Fruit fly (Drosophila melanogaster) whole organism, embryonic: ENCODE measurements around the gene CG9628.

Source experiments
- Atf6 ChIP-seq: fragments of 200-800 bp; sonication (Bioruptor generic); IDR thresholded peaks from 2 replicates; pipeline ENCODE4 v1.3.6; 2022; ENCODE audit warnings: missing biosample characterization, missing genetic modification characterization
- Blimp-1 ChIP-seq: fragments of 200-800 bp; sonication (Bioruptor generic); optimal IDR thresholded peaks from 3 replicates; lab custom pipeline; 2018; ENCODE audit warnings: missing biosample characterization, missing genetic modification characterization, mild to moderate bottlenecking, moderate library complexity, missing genetic modification reagents
- CG11723 ChIP-seq: fragments of 200-800 bp; sonication (Bioruptor generic); optimal IDR thresholded peaks from 2 replicates; lab custom pipeline; 2017; ENCODE audit warnings: missing biosample characterization, mild to moderate bottlenecking, missing genetic modification characterization
- CG12071 ChIP-seq: fragments of 200-800 bp; sonication (Bioruptor generic); optimal IDR thresholded peaks from 3 replicates; lab custom pipeline; 2018; ENCODE audit warnings: missing biosample characterization, mild to moderate bottlenecking, missing genetic modification characterization
- CG12219 ChIP-seq: fragments of 200-800 bp; sonication (Bioruptor generic); optimal IDR thresholded peaks from 3 replicates; lab custom pipeline; 2018; ENCODE audit warnings: missing biosample characterization, mild to moderate bottlenecking, missing genetic modification characterization
- CG12659 ChIP-seq: fragments of 200-800 bp; sonication (Bioruptor generic); optimal IDR thresholded peaks from 3 replicates; lab custom pipeline; 2017; ENCODE audit warnings: mild to moderate bottlenecking, missing biosample characterization, missing genetic modification reagents, missing genetic modification characterization
- CG13296 ChIP-seq: fragments of 200-800 bp; sonication (Bioruptor generic); optimal IDR thresholded peaks from 3 replicates; lab custom pipeline; 2018; ENCODE audit warnings: missing biosample characterization, mild to moderate bottlenecking, missing genetic modification characterization
- CG14014 ChIP-seq: fragments of 200-800 bp; sonication (Bioruptor generic); IDR thresholded peaks from 2 replicates; pipeline ENCODE4 v1.3.6; 2022; ENCODE audit warnings: missing biosample characterization, missing genetic modification characterization
- CG14441 ChIP-seq: fragments of 200-800 bp; sonication (Bioruptor generic); IDR thresholded peaks from 2 replicates; pipeline ENCODE4 v1.3.6; 2022; ENCODE audit warnings: missing biosample characterization, missing genetic modification characterization
- CG14710 ChIP-seq: fragments of 200-800 bp; sonication (Bioruptor generic); optimal IDR thresholded peaks from 3 replicates; lab custom pipeline; 2019; ENCODE audit warnings: missing biosample characterization, mild to moderate bottlenecking, missing genetic modification characterization, moderate library complexity
- CG1529 ChIP-seq: fragments of 200-800 bp; sonication (Bioruptor generic); optimal IDR thresholded peaks from 3 replicates; lab custom pipeline; 2018; ENCODE audit warnings: missing biosample characterization, missing genetic modification characterization
- CG17361 ChIP-seq: fragments of 200-800 bp; sonication (Bioruptor generic); IDR thresholded peaks from 3 replicates; pipeline ENCODE4 v1.3.6; 2022; ENCODE audit warnings: missing biosample characterization, missing genetic modification characterization
- CG17829 ChIP-seq: fragments of 200-800 bp; optimal IDR thresholded peaks from 2 replicates; lab custom pipeline; 2019; ENCODE audit warnings: missing biosample characterization, mild to moderate bottlenecking, missing genetic modification characterization, moderate library complexity
- CG18011 ChIP-seq: fragments of 200-800 bp; sonication (Bioruptor generic); optimal IDR thresholded peaks from 2 replicates; lab custom pipeline; 2017; ENCODE audit warnings: missing biosample characterization, missing genetic modification characterization, mild to moderate bottlenecking, moderate library complexity, missing genotype
- CG3065 ChIP-seq: fragments of 200-800 bp; sonication (Bioruptor generic); optimal IDR thresholded peaks from 2 replicates; lab custom pipeline; 2016; ENCODE audit warnings: missing biosample characterization, missing genetic modification characterization
- CG31365 ChIP-seq: fragments of 200-800 bp; sonication (Bioruptor generic); optimal IDR thresholded peaks from 2 replicates; lab custom pipeline; 2018; ENCODE audit warnings: missing biosample characterization, mild to moderate bottlenecking, missing genetic modification characterization
- CG34376 ChIP-seq: fragments of 200-800 bp; sonication (Bioruptor generic); optimal IDR thresholded peaks from 2 replicates; lab custom pipeline; 2018; ENCODE audit warnings: missing biosample characterization, mild to moderate bottlenecking, missing genetic modification characterization
- CG34422 ChIP-seq: fragments of 200-800 bp; sonication (Bioruptor generic); IDR thresholded peaks from 3 replicates; pipeline ENCODE4 v1.3.6; 2022; ENCODE audit warnings: missing biosample characterization, missing genetic modification characterization
- CG3838 ChIP-seq: fragments of 200-800 bp; sonication (Bioruptor generic); optimal IDR thresholded peaks from 3 replicates; lab custom pipeline; 2016; ENCODE audit warnings: missing biosample characterization, missing genetic modification characterization
- CG8944 ChIP-seq: fragments of 200-800 bp; sonication (Bioruptor generic); optimal IDR thresholded peaks from 3 replicates; lab custom pipeline; 2016; ENCODE audit warnings: missing biosample characterization, missing genetic modification characterization
- CHES-1-like ChIP-seq: fragments of 200-800 bp; sonication (Bioruptor generic); optimal IDR thresholded peaks from 2 replicates; lab custom pipeline; 2016; ENCODE audit warnings: missing biosample characterization, missing genetic modification characterization
- D19A ChIP-seq: fragments of 200-800 bp; optimal IDR thresholded peaks from 3 replicates; lab custom pipeline; 2019; ENCODE audit warnings: missing biosample characterization, mild to moderate bottlenecking, missing genetic modification characterization, moderate library complexity
- ERR ChIP-seq: fragments of 200-800 bp; sonication (Bioruptor generic); optimal IDR thresholded peaks from 2 replicates; lab custom pipeline; 2016; ENCODE audit warnings: missing biosample characterization, missing genetic modification characterization
- Ets97D ChIP-seq: fragments of 200-800 bp; sonication (Bioruptor generic); optimal IDR thresholded peaks from 3 replicates; lab custom pipeline; 2016; ENCODE audit warnings: missing biosample characterization, missing genetic modification characterization
- H2.0 ChIP-seq: fragments of 200-800 bp; sonication (Bioruptor generic); IDR thresholded peaks from 2 replicates; pipeline ENCODE4 v1.3.6; 2022; ENCODE audit warnings: missing biosample characterization, missing genetic modification characterization
- Nf-YA ChIP-seq: fragments of 200-800 bp; sonication (Bioruptor generic); IDR thresholded peaks from 2 replicates; pipeline ENCODE4 v1.3.6; 2022; ENCODE audit warnings: missing biosample characterization, missing genetic modification characterization
- Oaz ChIP-seq: fragments of 200-800 bp; sonication (Bioruptor generic); IDR thresholded peaks from 2 replicates; pipeline ENCODE4 v1.3.6; 2022; ENCODE audit warnings: missing biosample characterization, missing genetic modification characterization
- Ssrp ChIP-seq: fragments of 200-800 bp; sonication (Bioruptor generic); optimal IDR thresholded peaks from 2 replicates; lab custom pipeline; 2018; ENCODE audit warnings: missing biosample characterization, mild to moderate bottlenecking, missing genetic modification characterization, moderate library complexity
- Trl ChIP-seq, 3 experiments: fragments of >200 bp in 2 of 3; fragments of 200-800 bp in 1 of 3; sonication (Bioruptor generic) in 1 of 3; optimal IDR thresholded peaks; 2 replicates in 1 of 3; 3 replicates in 2 of 3; lab custom pipeline; 2016 to 2017; ENCODE audit warnings: missing biosample characterization in 1 of 3, missing genetic modification characterization in 1 of 3
- YL-1 ChIP-seq: fragments of 200-800 bp; sonication (Bioruptor generic); optimal IDR thresholded peaks from 3 replicates; lab custom pipeline; 2017; ENCODE audit warnings: missing biosample characterization, mild to moderate bottlenecking, missing genetic modification characterization
- abd-A ChIP-seq: fragments of 200-800 bp; sonication (Bioruptor generic); optimal IDR thresholded peaks from 3 replicates; lab custom pipeline; 2019; ENCODE audit warnings: missing biosample characterization, mild to moderate bottlenecking, missing genetic modification characterization, moderate library complexity
- caup ChIP-seq: fragments of 200-800 bp; sonication (Bioruptor generic); optimal IDR thresholded peaks from 3 replicates; lab custom pipeline; 2017; ENCODE audit warnings: missing biosample characterization, mild to moderate bottlenecking, missing genetic modification characterization, moderate library complexity; ENCODE audit not compliant: severe bottlenecking
- crp ChIP-seq, 2 experiments: fragments of 200-800 bp; sonication (Bioruptor generic); optimal IDR thresholded peaks; 2 replicates in 1 of 2; 3 replicates in 1 of 2; lab custom pipeline; 2017; ENCODE audit warnings: missing biosample characterization in 2 of 2, missing genetic modification characterization in 2 of 2, mild to moderate bottlenecking in 1 of 2, moderate library complexity in 1 of 2
- dan ChIP-seq: fragments of 200-800 bp; sonication (Bioruptor generic); IDR thresholded peaks from 2 replicates; pipeline ENCODE4 v1.3.6; 2022; ENCODE audit warnings: missing biosample characterization, missing genetic modification characterization
- emc ChIP-seq: fragments of 200-800 bp; sonication (Bioruptor generic); optimal IDR thresholded peaks from 2 replicates; lab custom pipeline; 2016; ENCODE audit warnings: missing biosample characterization, missing genetic modification characterization
- ems ChIP-seq: fragments of 200-800 bp; sonication (Bioruptor generic); optimal IDR thresholded peaks from 3 replicates; lab custom pipeline; 2016; ENCODE audit warnings: missing biosample characterization, missing genetic modification characterization
- eve ChIP-seq, 2 experiments: fragments of >200 bp; optimal IDR thresholded peaks; 2 replicates each; lab custom pipeline; 2017; ENCODE audit warnings: missing biosample characterization in 2 of 2, missing genetic modification characterization in 2 of 2
- gem ChIP-seq: fragments of 200-800 bp; sonication (Bioruptor generic); optimal IDR thresholded peaks from 2 replicates; lab custom pipeline; 2019; ENCODE audit warnings: missing biosample characterization, mild to moderate bottlenecking, missing genetic modification characterization, moderate library complexity
- gfzf ChIP-seq: fragments of 200-800 bp; sonication (Bioruptor generic); optimal IDR thresholded peaks from 2 replicates; lab custom pipeline; 2016; ENCODE audit warnings: missing biosample characterization, mild to moderate bottlenecking, missing genetic modification characterization, moderate library complexity
- gro ChIP-seq: fragments of 200-800 bp; sonication (Bioruptor generic); optimal IDR thresholded peaks from 2 replicates; lab custom pipeline; 2016; ENCODE audit warnings: missing biosample characterization, missing genetic modification characterization
- gt ChIP-seq: fragments of 200-800 bp; sonication (Bioruptor generic); IDR thresholded peaks from 2 replicates; pipeline ENCODE4 v1.3.6; 2022; ENCODE audit warnings: missing biosample characterization, missing genetic modification characterization
- ham ChIP-seq: fragments of 200-800 bp; sonication (Bioruptor generic); IDR thresholded peaks from 2 replicates; pipeline ENCODE4 v1.3.6; 2022; ENCODE audit warnings: missing biosample characterization, missing genetic modification characterization
- hbn ChIP-seq: fragments of 200-800 bp; sonication (Bioruptor generic); IDR thresholded peaks from 2 replicates; pipeline ENCODE4 v1.3.6; 2022; ENCODE audit warnings: missing biosample characterization, missing genetic modification characterization; ENCODE audit not compliant: partially characterized antibody
- nau ChIP-seq: fragments of 200-800 bp; sonication (Bioruptor generic); optimal IDR thresholded peaks from 3 replicates; lab custom pipeline; 2017; ENCODE audit warnings: missing biosample characterization, mild to moderate bottlenecking, missing genetic modification characterization, missing genetic modification reagents
- oc ChIP-seq: fragments of 200-800 bp; sonication (Bioruptor generic); optimal IDR thresholded peaks from 2 replicates; lab custom pipeline; 2018; ENCODE audit warnings: missing biosample characterization, mild to moderate bottlenecking, missing genetic modification characterization, moderate library complexity
- onecut ChIP-seq: fragments of 200-800 bp; sonication (Bioruptor generic); IDR thresholded peaks from 2 replicates; pipeline ENCODE4 v1.3.6; 2022; ENCODE audit warnings: missing biosample characterization, missing genetic modification characterization
- pnt ChIP-seq: fragments of 200-800 bp; sonication (Bioruptor generic); optimal IDR thresholded peaks from 3 replicates; lab custom pipeline; 2016; ENCODE audit warnings: missing biosample characterization, missing genetic modification characterization
- sisA ChIP-seq: fragments of 200-800 bp; sonication (Bioruptor generic); IDR thresholded peaks from 2 replicates; pipeline ENCODE4 v1.3.6; 2022; ENCODE audit warnings: missing biosample characterization, missing genetic modification characterization
- slou ChIP-seq: fragments of 200-800 bp; sonication (Bioruptor generic); optimal IDR thresholded peaks from 3 replicates; lab custom pipeline; 2016; ENCODE audit warnings: missing biosample characterization, missing genetic modification characterization
- so ChIP-seq: fragments of 200-800 bp; sonication (Bioruptor generic); IDR thresholded peaks from 3 replicates; pipeline ENCODE4 v1.3.6; 2022; ENCODE audit warnings: missing biosample characterization, missing genetic modification characterization

Gene CG9628

dm6 chr3L:14650348-14650747, 27.8 kb downstream of the CG9628 start (continued):
- TF ChIP-seq oc (tag; lab: Kevin White, UChicago), result no peak
- no peak for TF ChIP-seq gro (GFP tag; lab: Kevin White, UChicago)
- no peak for TF ChIP-seq CG34376 (GFP tag; lab: Kevin White, UChicago)
- no peak for TF ChIP-seq YL-1 (GFP tag; lab: Kevin White, UChicago)
- no peak for TF ChIP-seq ems (GFP tag; lab: Kevin White, UChicago)
- peak; percentile 10 for TF ChIP-seq Blimp-1 (GFP tag; lab: Kevin White, UChicago)
- no peak for TF ChIP-seq ham
- TF ChIP-seq CG8944 (GFP tag; lab: Kevin White, UChicago), result no peak
- no peak for TF ChIP-seq Trl (optimal IDR thresholded peaks at IDR 0.05; lab: Kevin White, UChicago)
- TF ChIP-seq Trl (GFP tag; optimal IDR thresholded peaks at IDR 0.05; lab: Kevin White, UChicago), result no peak
- no peak for TF ChIP-seq CG31365 (tag; lab: Kevin White, UChicago)
- TF ChIP-seq D19A (tag; lab: Kevin White, UChicago), result no peak
- no peak for TF ChIP-seq slou (GFP tag; lab: Kevin White, UChicago)
- TF ChIP-seq dan, result no peak
- no peak for TF ChIP-seq crp (GFP tag; optimal IDR thresholded peaks at IDR 0.05; lab: Kevin White, UChicago)
- no peak for TF ChIP-seq CG12219 (GFP tag; lab: Kevin White, UChicago)
- no peak for TF ChIP-seq caup (GFP tag; lab: Kevin White, UChicago)
- no peak for TF ChIP-seq nau
- no peak for TF ChIP-seq pnt (GFP tag; lab: Kevin White, UChicago)
- no peak for TF ChIP-seq CG3065 (GFP tag; lab: Kevin White, UChicago)
- no peak for TF ChIP-seq Oaz (GFP tag; lab: Robert Waterston, UW)

- TF ChIP-seq eve (GFP tag; optimal IDR thresholded peaks at IDR 0.05; lab: Kevin White, UChicago) (peak in 1 of 2 experiments; percentile 91), abd-A (tag; lab: Kevin White, UChicago) (no peak), CG3838 (GFP tag; lab: Kevin White, UChicago) (peak; percentile 25), CHES-1-like (GFP tag; lab: Kevin White, UChicago) (peak; percentile 65), sisA (GFP tag; lab: Robert Waterston, UW) (peak; percentile 82), gfzf (GFP tag; lab: Kevin White, UChicago) (no peak), CG14710 (tag; lab: Kevin White, UChicago) (peak; percentile 94), so (GFP tag; lab: Robert Waterston, UW) (peak; percentile 52; the same call in 1 of the 3 replicates), CG13296 (GFP tag; lab: Kevin White, UChicago) (no peak), Oaz (GFP tag; lab: Robert Waterston, UW) (no peak), CG18011 (GFP tag; lab: Kevin White, UChicago) (no peak), H2.0 (GFP tag; lab: Robert Waterston, UW) (peak; percentile 60), emc (GFP tag; lab: Kevin White, UChicago) (no peak), Ets97D (no peak), CG34422 (no peak), CG12659 (peak; percentile 45), Atf6 (peak; percentile 48; the same call in 1 of the 2 replicates), Nf-YA (GFP tag; lab: Robert Waterston, UW) (no peak), ERR (GFP tag; lab: Kevin White, UChicago) (peak; percentile 48), D19A (tag; lab: Kevin White, UChicago) (peak; percentile 79), gt (GFP tag; lab: Robert Waterston, UW) (no peak), hbn (GFP tag; lab: Robert Waterston, UW) (no peak), Ssrp (tag; lab: Kevin White, UChicago) (peak; percentile 86), CG12071 (GFP tag; lab: Kevin White, UChicago) (no peak), onecut (GFP tag; lab: Robert Waterston, UW) (peak; percentile 75), CG17361 (GFP tag; lab: Robert Waterston, UW) (peak; percentile 89), CG11723 (GFP tag; lab: Kevin White, UChicago) (peak; percentile 67), CG14014 (peak; percentile 27; the same call in 1 of the 2 replicates), gem (tag; lab: Kevin White, UChicago) (peak; percentile 88), CG14441 (GFP tag; lab: Robert Waterston, UW) (no peak), CG17829 (tag; lab: Kevin White, UChicago) (peak; percentile 92), CG1529 (GFP tag; lab: Kevin White, UChicago) (peak; percentile 79)
Observed at dm6 chr3L:14652554-14652953, 30.0 kb downstream of the CG9628 start.
